Fruit fly (Drosophila melanogaster) whole organism, embryonic: ENCODE results near the gene Irk1.

Source experiments
- CG11456 ChIP-seq: fragments of 200-800 bp; sonication (Bioruptor generic); IDR thresholded peaks from 3 replicates; pipeline ENCODE4 v1.3.6; 2022; ENCODE audit warnings: missing biosample characterization, missing genetic modification characterization
- CG12659 ChIP-seq: fragments of 200-800 bp; sonication (Bioruptor generic); optimal IDR thresholded peaks from 3 replicates; lab custom pipeline; 2017; ENCODE audit warnings: mild to moderate bottlenecking, missing biosample characterization, missing genetic modification reagents, missing genetic modification characterization
- CG12769 ChIP-seq: fragments of 200-800 bp; sonication (Bioruptor generic); optimal IDR thresholded peaks from 2 replicates; lab custom pipeline; 2019; ENCODE audit warnings: missing biosample characterization, mild to moderate bottlenecking, missing genetic modification characterization, moderate library complexity
- CG13424 ChIP-seq: fragments of 200-800 bp; sonication (Bioruptor generic); optimal IDR thresholded peaks from 2 replicates; lab custom pipeline; 2019; ENCODE audit warnings: missing biosample characterization, mild to moderate bottlenecking, missing genetic modification characterization, moderate library complexity
- CG14667 ChIP-seq: fragments of 200-800 bp; sonication (Bioruptor generic); IDR thresholded peaks from 2 replicates; pipeline ENCODE4 v1.3.6; 2022; ENCODE audit warnings: missing biosample characterization, missing genetic modification characterization
- CG17359 ChIP-seq: fragments of 200-800 bp; sonication (Bioruptor generic); optimal IDR thresholded peaks from 3 replicates; lab custom pipeline; 2018; ENCODE audit warnings: missing biosample characterization, mild to moderate bottlenecking, missing genetic modification characterization, moderate library complexity
- CG1792 ChIP-seq: fragments of 200-800 bp; sonication (Bioruptor generic); optimal IDR thresholded peaks from 2 replicates; lab custom pipeline; 2016; ENCODE audit warnings: missing biosample characterization, missing genetic modification characterization
- CG18599 ChIP-seq: fragments of 200-800 bp; sonication (Bioruptor generic); optimal IDR thresholded peaks from 3 replicates; lab custom pipeline; 2017; ENCODE audit warnings: missing biosample characterization, missing genetic modification characterization, mild to moderate bottlenecking, moderate library complexity, missing genetic modification reagents
- CG30403 ChIP-seq: fragments of 200-800 bp; sonication (Bioruptor generic); optimal IDR thresholded peaks from 3 replicates; lab custom pipeline; 2016; ENCODE audit warnings: missing biosample characterization, missing genetic modification characterization
- CG32767 ChIP-seq: fragments of 200-800 bp; sonication (Bioruptor generic); IDR thresholded peaks from 2 replicates; pipeline ENCODE4 v1.3.6; 2022; ENCODE audit warnings: missing biosample characterization, missing genetic modification characterization
- CG32772 ChIP-seq: fragments of 200-800 bp; sonication (Bioruptor generic); IDR thresholded peaks from 2 replicates; pipeline ENCODE4 v1.3.6; 2022; ENCODE audit warnings: missing biosample characterization, missing genetic modification characterization
- CG3407 ChIP-seq: fragments of 200-800 bp; sonication (Bioruptor generic); optimal IDR thresholded peaks from 2 replicates; lab custom pipeline; 2018; ENCODE audit warnings: missing biosample characterization, mild to moderate bottlenecking, missing genetic modification characterization
- CG34422 ChIP-seq: fragments of 200-800 bp; sonication (Bioruptor generic); IDR thresholded peaks from 3 replicates; pipeline ENCODE4 v1.3.6; 2022; ENCODE audit warnings: missing biosample characterization, missing genetic modification characterization
- CG3995 ChIP-seq: fragments of 200-800 bp; sonication (Bioruptor generic); optimal IDR thresholded peaks from 3 replicates; lab custom pipeline; 2016; ENCODE audit warnings: missing biosample characterization, missing genetic modification characterization
- CG7786 ChIP-seq: fragments of 200-800 bp; sonication (Bioruptor generic); optimal IDR thresholded peaks from 2 replicates; lab custom pipeline; 2016; ENCODE audit warnings: missing biosample characterization, missing genetic modification characterization
- CG8281 ChIP-seq: fragments of 200-800 bp; sonication (Bioruptor generic); optimal IDR thresholded peaks from 2 replicates; lab custom pipeline; 2018; ENCODE audit warnings: missing biosample characterization, mild to moderate bottlenecking, missing genetic modification characterization, moderate library complexity
- CG8924 ChIP-seq: fragments of 200-800 bp; optimal IDR thresholded peaks from 3 replicates; lab custom pipeline; 2019; ENCODE audit warnings: missing biosample characterization, mild to moderate bottlenecking, missing genetic modification characterization, moderate library complexity
- CG9609 ChIP-seq: fragments of 200-800 bp; sonication (Bioruptor generic); optimal IDR thresholded peaks from 3 replicates; lab custom pipeline; 2016; ENCODE audit warnings: missing biosample characterization, missing genetic modification characterization
- CG9817 ChIP-seq: fragments of 200-800 bp; sonication (Bioruptor generic); optimal IDR thresholded peaks from 2 replicates; lab custom pipeline; 2018; ENCODE audit warnings: missing biosample characterization, mild to moderate bottlenecking, missing genetic modification characterization, moderate library complexity
- CG9932 ChIP-seq: fragments of 200-800 bp; sonication (Bioruptor generic); IDR thresholded peaks from 2 replicates; pipeline ENCODE4 v1.3.6; 2022; ENCODE audit warnings: missing biosample characterization, missing genetic modification characterization
- CTCF ChIP-seq: fragments of 200-800 bp; sonication (Bioruptor generic); optimal IDR thresholded peaks from 2 replicates; lab custom pipeline; 2017; ENCODE audit warnings: missing biosample characterization, mild to moderate bottlenecking, missing genetic modification characterization, moderate library complexity
- Chrac-16 ChIP-seq: fragments of 200-800 bp; sonication (Bioruptor generic); optimal IDR thresholded peaks from 3 replicates; lab custom pipeline; 2016; ENCODE audit warnings: missing biosample characterization, missing genetic modification characterization
- Doc2 ChIP-seq: fragments of 200-800 bp; sonication (Bioruptor generic); IDR thresholded peaks from 2 replicates; pipeline ENCODE4 v1.3.6; 2022; ENCODE audit warnings: missing biosample characterization, missing genetic modification characterization
- Ets65A ChIP-seq: fragments of 200-800 bp; sonication (Bioruptor generic); peaks from one replicate; lab custom pipeline; 2016; ENCODE audit warnings: missing biosample characterization, missing genetic modification characterization
- Fer2 ChIP-seq: fragments of 200-800 bp; sonication (Bioruptor generic); optimal IDR thresholded peaks from 2 replicates; lab custom pipeline; 2018; ENCODE audit warnings: missing biosample characterization, mild to moderate bottlenecking, missing genetic modification characterization, moderate library complexity
- Hand ChIP-seq: fragments of 200-800 bp; sonication (Bioruptor generic); optimal IDR thresholded peaks from 2 replicates; lab custom pipeline; 2017; ENCODE audit warnings: mild to moderate bottlenecking, missing biosample characterization, missing genetic modification reagents, missing genetic modification characterization
- HmgZ ChIP-seq: fragments of 200-800 bp; sonication (Bioruptor generic); optimal IDR thresholded peaks from 2 replicates; lab custom pipeline; 2018; ENCODE audit warnings: missing biosample characterization, mild to moderate bottlenecking, missing genetic modification characterization
- Jarid2 ChIP-seq: fragments of 200-800 bp; sonication (Bioruptor generic); optimal IDR thresholded peaks from 3 replicates; lab custom pipeline; 2017; ENCODE audit warnings: mild to moderate bottlenecking, missing biosample characterization, missing genetic modification reagents, missing genetic modification characterization
- Mes4 ChIP-seq: fragments of 200-800 bp; sonication (Bioruptor generic); optimal IDR thresholded peaks from 2 replicates; lab custom pipeline; 2016; ENCODE audit warnings: missing biosample characterization, missing genetic modification characterization
- Stat92E ChIP-seq, 3 experiments: fragments of >200 bp in 2 of 3; fragments of 200-800 bp in 1 of 3; sonication (Bioruptor generic) in 1 of 3; optimal IDR thresholded peaks; 2 replicates each; lab custom pipeline; 2017 to 2019; ENCODE audit warnings: missing biosample characterization in 3 of 3, missing genetic modification characterization in 3 of 3, mild to moderate bottlenecking in 1 of 3, moderate library complexity in 1 of 3
- Xbp1 ChIP-seq: fragments of 200-800 bp; sonication (Bioruptor generic); optimal IDR thresholded peaks from 3 replicates; lab custom pipeline; 2016; ENCODE audit warnings: missing biosample characterization, mild to moderate bottlenecking, missing genetic modification characterization
- ac ChIP-seq: fragments of 200-800 bp; sonication (Bioruptor generic); optimal IDR thresholded peaks from 3 replicates; lab custom pipeline; 2017; ENCODE audit warnings: missing biosample characterization, mild to moderate bottlenecking, missing genetic modification characterization
- ara ChIP-seq: fragments of 200-800 bp; sonication (Bioruptor generic); IDR thresholded peaks from 2 replicates; pipeline ENCODE4 v1.3.6; 2022; ENCODE audit warnings: missing biosample characterization, missing genetic modification characterization
- br ChIP-seq: fragments of >200 bp; optimal IDR thresholded peaks from 2 replicates; lab custom pipeline; 2017
- cato ChIP-seq: fragments of 200-800 bp; sonication (Bioruptor generic); optimal IDR thresholded peaks from 2 replicates; lab custom pipeline; 2016; ENCODE audit warnings: missing biosample characterization, missing genetic modification characterization, borderline replicate concordance
- chinmo ChIP-seq: fragments of 200-800 bp; sonication (Bioruptor generic); IDR thresholded peaks from 4 replicates; pipeline ENCODE4 v1.3.6; 2022; ENCODE audit warnings: missing biosample characterization, missing genetic modification characterization; ENCODE audit not compliant: partially characterized antibody
- corto ChIP-seq: fragments of 200-800 bp; sonication (Bioruptor generic); optimal IDR thresholded peaks from 2 replicates; lab custom pipeline; 2016; ENCODE audit warnings: missing biosample characterization, mild to moderate bottlenecking, missing genetic modification characterization, moderate library complexity
- dmrt11E ChIP-seq: fragments of 200-800 bp; sonication (Bioruptor generic); optimal IDR thresholded peaks from 3 replicates; lab custom pipeline; 2018; ENCODE audit warnings: missing biosample characterization, mild to moderate bottlenecking, missing genetic modification characterization, moderate library complexity
- ind ChIP-seq: fragments of 200-800 bp; sonication (Bioruptor generic); optimal IDR thresholded peaks from 3 replicates; lab custom pipeline; 2016; ENCODE audit warnings: missing biosample characterization, missing genetic modification characterization
- kni ChIP-seq: fragments of 200-800 bp; sonication (Bioruptor generic); optimal IDR thresholded peaks from 3 replicates; lab custom pipeline; 2017; ENCODE audit warnings: mild to moderate bottlenecking, missing biosample characterization, missing genetic modification reagents, missing genetic modification characterization
- nmo ChIP-seq: fragments of 200-800 bp; sonication (Bioruptor generic); optimal IDR thresholded peaks from 2 replicates; lab custom pipeline; 2018; ENCODE audit warnings: missing biosample characterization, mild to moderate bottlenecking, missing genetic modification characterization, moderate library complexity
- org-1 ChIP-seq: fragments of 200-800 bp; sonication (Bioruptor generic); optimal IDR thresholded peaks from 2 replicates; lab custom pipeline; 2017; ENCODE audit warnings: missing biosample characterization, missing genetic modification characterization
- pb ChIP-seq: fragments of 200-800 bp; sonication (Bioruptor generic); optimal IDR thresholded peaks from 3 replicates; lab custom pipeline; 2016; ENCODE audit warnings: missing biosample characterization, missing genetic modification characterization
- phol ChIP-seq: fragments of 200-800 bp; sonication (Bioruptor generic); optimal IDR thresholded peaks from 3 replicates; lab custom pipeline; 2018; ENCODE audit warnings: missing biosample characterization, mild to moderate bottlenecking, missing genetic modification characterization, moderate library complexity
- pita ChIP-seq: fragments of 200-800 bp; sonication (Bioruptor generic); optimal IDR thresholded peaks from 2 replicates; lab custom pipeline; 2017; ENCODE audit warnings: missing biosample characterization, mild to moderate bottlenecking, missing genetic modification characterization
- pnt ChIP-seq: fragments of 200-800 bp; sonication (Bioruptor generic); optimal IDR thresholded peaks from 3 replicates; lab custom pipeline; 2016; ENCODE audit warnings: missing biosample characterization, missing genetic modification characterization
- sens-2 ChIP-seq: fragments of 200-800 bp; sonication (Bioruptor generic); IDR thresholded peaks from 2 replicates; pipeline ENCODE4 v1.3.6; 2022; ENCODE audit warnings: missing biosample characterization, missing genetic modification characterization
- sisA ChIP-seq: fragments of 200-800 bp; sonication (Bioruptor generic); IDR thresholded peaks from 2 replicates; pipeline ENCODE4 v1.3.6; 2022; ENCODE audit warnings: missing biosample characterization, missing genetic modification characterization
- slbo ChIP-seq: fragments of 200-800 bp; sonication (Bioruptor generic); IDR thresholded peaks from 2 replicates; pipeline ENCODE4 v1.3.6; 2022; ENCODE audit warnings: missing biosample characterization, missing genetic modification characterization
- sqz ChIP-seq: fragments of 200-800 bp; sonication (Bioruptor generic); optimal IDR thresholded peaks from 3 replicates; lab custom pipeline; 2018; ENCODE audit warnings: missing biosample characterization, mild to moderate bottlenecking, missing genetic modification characterization
- yki ChIP-seq: fragments of >200 bp; optimal IDR thresholded peaks from 3 replicates; lab custom pipeline; 2018
- z ChIP-seq: fragments of 200-800 bp; sonication (Bioruptor generic); IDR thresholded peaks from 3 replicates; pipeline ENCODE4 v1.3.6; 2022; ENCODE audit warnings: missing biosample characterization, missing genetic modification characterization

Gene Irk1

DNA sequence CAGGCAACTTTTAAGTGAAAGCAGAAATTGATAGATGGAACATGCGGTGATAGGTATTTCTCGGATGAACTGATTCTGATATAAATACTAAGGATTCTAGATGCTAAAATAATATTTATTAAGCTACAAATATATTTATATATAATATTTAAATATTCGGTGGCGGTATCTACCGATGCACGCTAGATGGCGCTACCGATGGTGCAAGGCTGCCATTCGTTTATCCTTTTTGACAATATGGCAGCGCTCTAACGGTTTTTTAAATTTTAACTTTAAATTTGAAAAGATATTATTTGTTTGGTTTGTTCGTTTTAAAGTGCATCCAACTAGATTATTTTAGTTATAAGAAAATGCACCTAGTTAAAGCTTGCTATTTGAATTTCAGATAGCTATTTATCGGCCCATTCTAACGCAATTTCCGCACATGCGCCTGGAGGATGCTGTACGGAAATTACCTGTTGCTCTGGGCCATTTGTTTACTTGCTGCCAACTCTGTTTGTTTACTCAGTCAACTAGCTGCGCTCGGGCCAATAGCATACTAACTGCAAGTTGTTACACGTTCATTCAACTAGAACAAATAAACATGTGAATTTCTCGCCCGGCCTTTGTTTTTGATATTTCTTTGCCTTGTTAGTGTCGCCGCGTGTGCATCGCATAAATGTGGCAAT lies 8.7 kb upstream of the Irk1 start, which contains the start of gene VhaAC39-2 (continued):
- TF ChIP-seq CG8281 (tag; lab: Kevin White, UChicago) (no peak), CG9817 (tag; lab: Kevin White, UChicago) (no peak), Hand (GFP tag; lab: Kevin White, UChicago) (no peak), kni (GFP tag; lab: Kevin White, UChicago) (no peak), CG32772 (GFP tag; lab: Robert Waterston, UW) (no peak), CG8924 (tag; lab: Kevin White, UChicago) (no peak), CG34422 (GFP tag; lab: Robert Waterston, UW) (no peak), sens-2 (GFP tag; lab: Robert Waterston, UW) (no peak), CG3407 (GFP tag; lab: Kevin White, UChicago) (no peak), CG18599 (GFP tag; lab: Kevin White, UChicago) (no peak), ac (no peak), org-1 (no peak), ara (GFP tag; lab: Robert Waterston, UW) (no peak), Mes4 (GFP tag; lab: Kevin White, UChicago) (no peak), br (lab: Kevin White, UChicago) (no peak), CG17359 (tag; lab: Kevin White, UChicago) (no peak), CG13424 (tag; lab: Kevin White, UChicago) (no peak), ind (GFP tag; lab: Kevin White, UChicago) (no peak), Xbp1 (peak; percentile 16), Doc2 (GFP tag; lab: Robert Waterston, UW) (no peak), sisA (GFP tag; lab: Robert Waterston, UW) (peak; percentile 54), CTCF (peak; percentile 95), pb (GFP tag; lab: Kevin White, UChicago) (no peak), dmrt11E (peak; percentile 21), CG11456 (GFP tag; lab: Robert Waterston, UW) (no peak), CG7786 (GFP tag; lab: Kevin White, UChicago) (no peak), CG1792 (GFP tag; lab: Kevin White, UChicago) (no peak), CG14667 (no peak), phol (tag; lab: Kevin White, UChicago) (peak; percentile 73), pnt (no peak), CG9932 (peak; percentile 46; the same call in 1 of the 2 replicates), Jarid2 (peak; percentile 12), CG12769 (no peak), nmo (GFP tag; lab: Kevin White, UChicago) (peak; percentile 28), yki (no peak), CG32767 (GFP tag; lab: Robert Waterston, UW) (no peak), pita (GFP tag; lab: Kevin White, UChicago) (peak; percentile 9), Stat92E (GFP tag; optimal IDR thresholded peaks at IDR 0.05; lab: Kevin White, UChicago) (no peak), corto (no peak), CG9609 (GFP tag; lab: Kevin White, UChicago) (no peak), cato (GFP tag; lab: Kevin White, UChicago) (no peak), z (GFP tag; lab: Robert Waterston, UW) (no peak), HmgZ (tag; lab: Kevin White, UChicago) (no peak), Chrac-16 (GFP tag; lab: Kevin White, UChicago) (peak; percentile 6), Ets65A (GFP tag; lab: Kevin White, UChicago) (peak; percentile 22), sqz (no peak), chinmo (GFP tag; lab: Robert Waterston, UW) (no peak), slbo (GFP tag; lab: Robert Waterston, UW) (peak; percentile 55), CG12659 (GFP tag; lab: Kevin White, UChicago) (no peak), CG3995 (GFP tag; lab: Kevin White, UChicago) (no peak), CG30403 (peak; percentile 2), Fer2 (tag; lab: Kevin White, UChicago) (no peak)
